Worm (Caenorhabditis elegans): Measurements from ENCODE around the gene chil-17.

chil-17 gene

DNA sequence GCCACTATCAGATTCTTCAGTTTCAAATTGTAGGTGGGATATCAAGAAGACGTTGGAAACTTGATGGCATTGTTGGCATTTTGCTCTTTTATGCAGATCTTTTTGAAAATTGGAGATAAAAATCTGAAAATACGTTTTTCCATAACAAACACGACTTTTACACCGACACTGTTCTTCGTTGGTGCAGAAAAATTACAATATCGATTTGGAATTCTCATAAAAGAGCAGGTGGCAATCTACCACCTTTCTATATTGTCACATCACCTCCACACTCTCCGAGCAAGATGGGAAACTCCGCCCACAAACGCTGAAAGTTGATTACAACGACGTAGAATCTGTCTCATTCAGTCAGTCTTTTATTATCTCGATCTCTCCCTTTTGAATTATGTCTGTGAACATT, 32.5 kb downstream of the chil-17 start, which contains the start of gene arrd-2:
TSS of gene arrd-2 (plus strand) at position 301 of the 400 bp plus-strand sequence.
- TF ChIP-seq pha-2 (tag; optimal IDR thresholded peaks at IDR 0.05) = no peak
- TF ChIP-seq ceh-19 (GFP tag; optimal IDR thresholded peaks at IDR 0.05) = no peak
- no peak for TF ChIP-seq nhr-11 (tag; optimal IDR thresholded peaks at IDR 0.05)
- no peak for TF ChIP-seq ceh-14 (tag; optimal IDR thresholded peaks at IDR 0.05)
- no peak for TF ChIP-seq sdc-2 (tag; optimal IDR thresholded peaks at IDR 0.05)
- no peak for TF ChIP-seq pag-3 (tag; optimal IDR thresholded peaks at IDR 0.05; ENCODE audit: borderline replicate concordance)
- no peak for TF ChIP-seq hlh-8 (tag; optimal IDR thresholded peaks at IDR 0.05)
- no peak for TF ChIP-seq fax-1 (tag; optimal IDR thresholded peaks at IDR 0.05)
- TF ChIP-seq hlh-13 (GFP tag; optimal IDR thresholded peaks at IDR 0.05) = no peak
- no peak for TF ChIP-seq ceh-48 (tag; optimal IDR thresholded peaks at IDR 0.05)
- TF ChIP-seq nhr-232 (tag; optimal IDR thresholded peaks at IDR 0.05) = no peak
- TF ChIP-seq unc-55 (GFP tag; optimal IDR thresholded peaks at IDR 0.05) = no peak
- TF ChIP-seq fkh-10 (GFP tag; optimal IDR thresholded peaks at IDR 0.05) = no peak
- no peak for TF ChIP-seq fkh-6 (tag; optimal IDR thresholded peaks at IDR 0.05)

DNA sequence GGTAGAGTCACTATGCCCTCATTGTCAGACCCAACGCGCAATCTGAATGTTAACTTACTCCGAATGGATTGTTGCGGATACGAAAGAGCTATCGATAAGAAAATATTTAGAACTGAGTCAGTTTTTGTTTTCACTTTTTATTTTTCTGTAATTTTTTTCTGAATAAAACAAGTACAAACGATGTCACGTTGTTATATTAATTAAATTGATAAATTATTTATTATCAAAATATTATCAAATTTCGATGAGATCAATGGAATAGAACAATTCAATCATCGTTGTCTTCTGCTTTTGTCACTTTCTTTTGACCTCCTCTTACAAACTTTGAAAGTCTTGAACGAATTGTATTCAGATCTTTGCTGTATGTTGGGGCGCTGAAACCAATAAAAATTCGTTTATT, 32.9 kb downstream of the chil-17 start, which contains the start of gene mpz-6:
TSS of gene mpz-6 (minus strand) at position 101 of the 400 bp plus-strand sequence.
- TF ChIP-seq ceh-18 (tag; optimal IDR thresholded peaks at IDR 0.05) (no peak), pha-4 (tag; optimal IDR thresholded peaks at IDR 0.05) (no peak), ceh-34 (tag; optimal IDR thresholded peaks at IDR 0.05) (no peak), ceh-31 (tag; optimal IDR thresholded peaks at IDR 0.05) (no peak), gmeb-2 (tag; optimal IDR thresholded peaks at IDR 0.05) (no peak), dve-1 (tag; optimal IDR thresholded peaks at IDR 0.05) (no peak), npax-4 (tag; optimal IDR thresholded peaks at IDR 0.05) (no peak), nhr-232 (tag; optimal IDR thresholded peaks at IDR 0.05) (no peak), hlh-13 (GFP tag; optimal IDR thresholded peaks at IDR 0.05) (no peak), ahr-1 (tag; optimal IDR thresholded peaks at IDR 0.05) (no peak), F13H6.1 (tag; optimal IDR thresholded peaks at IDR 0.05) (no peak), fax-1 (tag; optimal IDR thresholded peaks at IDR 0.05) (no peak), odd-2 (tag; optimal IDR thresholded peaks at IDR 0.05) (no peak), mec-3 (tag; optimal IDR thresholded peaks at IDR 0.05; ENCODE audit: borderline replicate concordance) (no peak), tbx-7 (tag; optimal IDR thresholded peaks at IDR 0.05) (no peak), ceh-22 (tag; optimal IDR thresholded peaks at IDR 0.05) (no peak), elt-4 (tag; optimal IDR thresholded peaks at IDR 0.05) (no peak), ztf-16 (tag; optimal IDR thresholded peaks at IDR 0.05) (no peak)

DNA sequence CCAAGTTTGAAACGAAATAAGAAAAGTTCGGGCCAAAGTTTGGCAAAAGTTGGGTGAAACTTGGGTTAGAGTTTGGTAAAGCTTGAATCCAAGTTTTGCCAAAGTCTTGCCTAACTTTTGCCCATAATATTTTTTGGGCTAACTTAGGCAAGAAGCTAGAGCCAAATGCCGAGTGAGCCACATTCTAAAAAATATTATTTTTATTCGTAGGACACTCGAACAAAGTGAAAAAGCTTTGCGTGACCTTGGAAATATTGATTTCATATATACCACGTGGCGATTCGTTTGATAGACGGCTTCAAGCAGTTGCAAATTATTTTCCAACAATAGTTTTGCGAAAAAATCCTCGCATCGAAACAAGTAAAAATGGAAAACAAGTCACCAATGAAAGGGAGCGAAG, 36.1 kb downstream of the chil-17 start, which contains the start of gene Y51B9A.5:
TSS of gene Y51B9A.5 (plus strand) at position 301 of the 400 bp plus-strand sequence.
- no peak for TF ChIP-seq ceh-6 (GFP tag; optimal IDR thresholded peaks at IDR 0.05)
- TF ChIP-seq dmd-4 (tag; optimal IDR thresholded peaks at IDR 0.05; ENCODE audit: borderline replicate concordance) = no peak
- TF ChIP-seq madf-2 (tag; optimal IDR thresholded peaks at IDR 0.05) = no peak
- TF ChIP-seq eyg-1 (tag; optimal IDR thresholded peaks at IDR 0.05) = no peak
- no peak for TF ChIP-seq pax-1 (tag; optimal IDR thresholded peaks at IDR 0.05)
- no peak for TF ChIP-seq fax-1 (tag; optimal IDR thresholded peaks at IDR 0.05)
- TF ChIP-seq hlh-30 (tag; optimal IDR thresholded peaks at IDR 0.05; ENCODE audit: insufficient read depth) = no peak
- no peak for TF ChIP-seq ceh-19 (GFP tag; optimal IDR thresholded peaks at IDR 0.05)
- no peak for TF ChIP-seq C38D4.7 (GFP tag; optimal IDR thresholded peaks at IDR 0.05)
- TF ChIP-seq nfya-1 (tag; optimal IDR thresholded peaks at IDR 0.05) = no peak
- no peak for TF ChIP-seq unc-3 (GFP tag; conservative IDR thresholded peaks at IDR 0.05)
- no peak for TF ChIP-seq unc-3 (tag; optimal IDR thresholded peaks at IDR 0.05)
- no peak for TF ChIP-seq gmeb-2 (tag; optimal IDR thresholded peaks at IDR 0.05)
- no peak for TF ChIP-seq lim-6 (tag; optimal IDR thresholded peaks at IDR 0.05)
- no peak for TF ChIP-seq K02D7.2 (tag; optimal IDR thresholded peaks at IDR 0.05)
- TF ChIP-seq ceh-24 (tag; optimal IDR thresholded peaks at IDR 0.05) = no peak
- TF ChIP-seq mec-3 (tag; optimal IDR thresholded peaks at IDR 0.05; ENCODE audit: borderline replicate concordance) = no peak
- TF ChIP-seq T23F11.4 (GFP tag; optimal IDR thresholded peaks at IDR 0.05) = no peak

Data from whole organism, late embryonic.